Worm (Caenorhabditis elegans): ENCODE measurements around the gene tsp-17.

Gene tsp-17

DNA sequence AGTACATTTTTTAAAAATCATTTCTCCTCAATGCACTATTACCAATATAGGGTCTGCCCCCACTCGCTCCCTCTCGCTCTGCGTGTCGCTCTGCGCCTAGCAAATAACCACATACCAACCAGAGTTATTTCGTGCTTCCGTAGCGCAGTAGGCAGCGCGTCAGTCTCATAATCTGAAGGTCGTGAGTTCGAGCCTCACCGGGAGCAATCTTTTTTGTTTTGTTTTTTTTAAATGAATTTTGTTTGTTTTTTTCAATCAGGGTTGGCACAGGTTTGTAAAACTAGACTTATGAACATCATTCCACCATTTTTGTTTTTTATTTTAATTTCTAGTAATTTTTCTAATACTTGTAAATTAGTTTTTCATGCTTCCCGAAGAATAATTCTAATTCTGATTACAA lies 16.7 kb downstream of the tsp-17 start (continued):
- TF ChIP-seq jun-1 (tag; optimal IDR thresholded peaks at IDR 0.05) (no peak), attf-4 (tag; optimal IDR thresholded peaks at IDR 0.05) (no peak), ctbp-1 (GFP tag; IDR thresholded peaks at IDR 0.05) (peak; percentile 93)

DNA sequence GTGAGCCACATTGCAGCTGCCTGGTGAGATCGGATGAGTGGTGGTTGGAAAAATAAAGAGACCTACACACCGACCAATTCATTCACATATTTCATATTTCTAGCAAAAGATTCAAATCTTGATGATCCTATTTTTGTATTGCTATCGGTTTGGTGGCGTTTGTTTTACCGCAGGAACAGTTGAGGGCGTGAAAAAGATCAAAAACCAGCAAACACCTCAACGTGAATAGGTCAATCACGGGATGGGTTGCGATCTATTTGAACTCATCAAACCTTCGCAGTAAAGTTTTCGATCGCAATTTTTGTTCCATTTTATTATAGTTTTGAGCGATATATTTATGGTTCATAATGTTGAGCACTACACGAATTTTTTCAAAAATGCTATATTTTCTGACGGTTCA lies 20.9 kb downstream of the tsp-17 start:
- TF ChIP-seq aha-1 (tag) (peak; percentile 95), F49E8.2 (tag; optimal IDR thresholded peaks at IDR 0.05; ENCODE audit: borderline replicate concordance) (no peak), pha-4 (GFP tag; IDR thresholded peaks at IDR 0.05) (no peak), pha-4 (tag; optimal IDR thresholded peaks at IDR 0.05) (no peak)

DNA sequence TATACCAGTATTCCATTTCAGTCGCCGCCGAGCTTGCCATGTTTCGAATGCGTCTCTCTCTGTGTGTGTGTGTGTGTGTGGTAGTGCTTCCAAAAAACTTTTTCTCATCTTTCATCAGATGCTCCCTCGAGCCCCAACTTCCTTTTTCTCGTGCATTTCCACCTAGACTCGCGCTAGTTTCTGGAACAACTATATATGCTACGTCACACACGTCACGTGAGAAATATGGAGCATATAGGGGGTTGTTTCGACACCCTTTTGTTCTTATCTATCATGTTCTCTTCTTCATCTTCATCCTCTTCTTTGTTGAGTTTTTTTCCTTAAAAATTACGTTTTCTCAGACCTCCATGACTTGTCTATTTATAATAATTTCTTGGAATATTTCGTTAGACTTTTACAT lies 24.4 kb downstream of the tsp-17 start:
- no peak for TF ChIP-seq lin-1 (GFP tag; IDR thresholded peaks at IDR 0.05)
- no peak for TF ChIP-seq mxl-2 (GFP tag; conservative IDR thresholded peaks at IDR 0.05)
- no peak for TF ChIP-seq saeg-2 (GFP tag; IDR thresholded peaks at IDR 0.05)
- no peak for TF ChIP-seq zip-11 (GFP tag; IDR thresholded peaks at IDR 0.05)
- no peak for TF ChIP-seq hmg-1.1 (GFP tag; IDR thresholded peaks at IDR 0.05)
- no peak for TF ChIP-seq dmd-6 (GFP tag; IDR thresholded peaks at IDR 0.05)
- TF ChIP-seq jun-1 (tag; optimal IDR thresholded peaks at IDR 0.05): no peak
- 0 out of 2 replicates have a peak, but pooled peaks have one; percentile 20 for TF ChIP-seq ceh-20 (GFP tag; IDR thresholded peaks at IDR 0.05)
- TF ChIP-seq unc-39 (tag; optimal IDR thresholded peaks at IDR 0.05): no peak
- TF ChIP-seq hif-1 (tag; optimal IDR thresholded peaks at IDR 0.05): no peak
- TF ChIP-seq lin-15B (tag; optimal IDR thresholded peaks at IDR 0.05): no peak
- no peak for TF ChIP-seq snpc-1.2 (GFP tag; IDR thresholded peaks at IDR 0.05)
- no peak for TF ChIP-seq dmd-9 (GFP tag; IDR thresholded peaks at IDR 0.05)
- TF ChIP-seq tra-1 (GFP tag; IDR thresholded peaks at IDR 0.05): no peak
- TF ChIP-seq hlh-30 (tag; optimal IDR thresholded peaks at IDR 0.05; ENCODE audit: insufficient read depth): peak; percentile 68
- TF ChIP-seq unc-62 (GFP tag; optimal IDR thresholded peaks at IDR 0.05 in 1 of 2): peak in 1 of 2 experiments; percentile 94
- TF ChIP-seq unc-62 (tag; optimal IDR thresholded peaks at IDR 0.05): no peak
- no peak for TF ChIP-seq ama-1 (optimal IDR thresholded peaks at IDR 0.05)
- no peak for TF ChIP-seq php-3 (GFP tag; IDR thresholded peaks at IDR 0.05)
- peak in 1 of 2 experiments; percentile 15 for TF ChIP-seq lsy-2 (tag; optimal IDR thresholded peaks at IDR 0.05)
- TF ChIP-seq egl-43 (GFP tag; IDR thresholded peaks at IDR 0.05): no peak
- no peak for TF ChIP-seq lim-7 (GFP tag; IDR thresholded peaks at IDR 0.05)
- TF ChIP-seq skn-1 (tag; optimal IDR thresholded peaks at IDR 0.05): no peak

DNA sequence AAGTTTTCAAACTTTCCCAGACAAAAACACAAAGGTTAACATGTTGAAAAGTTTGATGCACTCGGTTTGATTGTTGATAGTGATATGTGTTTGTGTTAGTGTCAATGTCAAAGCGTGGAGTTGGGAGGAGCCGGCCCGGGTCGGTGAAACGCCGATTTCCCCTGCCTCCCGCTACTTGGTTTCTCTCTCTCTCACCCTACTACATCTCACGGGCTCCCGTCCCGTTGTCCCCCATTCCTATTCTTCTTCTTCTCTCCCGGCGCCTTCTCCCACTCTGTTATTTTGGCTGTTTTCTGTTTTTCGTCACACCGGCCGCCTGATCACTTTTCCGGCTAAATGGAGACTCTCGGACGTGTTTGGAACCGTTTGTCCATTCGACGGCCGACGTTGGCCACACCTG lies 25.4 kb downstream of the tsp-17 start:
- TF ChIP-seq pqm-1 (tag; optimal IDR thresholded peaks at IDR 0.05) (no peak), daf-16 (GFP tag; optimal IDR thresholded peaks at IDR 0.05) (peak in 1 of 2 experiments; percentile 64), daf-16 (tag; optimal IDR thresholded peaks at IDR 0.05) (no peak), hlh-30 (tag; optimal IDR thresholded peaks at IDR 0.05; ENCODE audit: insufficient read depth) (no peak), set-16 (GFP tag; IDR thresholded peaks at IDR 0.05) (peak; percentile 58; the same call in 1 of the 2 replicates)

DNA sequence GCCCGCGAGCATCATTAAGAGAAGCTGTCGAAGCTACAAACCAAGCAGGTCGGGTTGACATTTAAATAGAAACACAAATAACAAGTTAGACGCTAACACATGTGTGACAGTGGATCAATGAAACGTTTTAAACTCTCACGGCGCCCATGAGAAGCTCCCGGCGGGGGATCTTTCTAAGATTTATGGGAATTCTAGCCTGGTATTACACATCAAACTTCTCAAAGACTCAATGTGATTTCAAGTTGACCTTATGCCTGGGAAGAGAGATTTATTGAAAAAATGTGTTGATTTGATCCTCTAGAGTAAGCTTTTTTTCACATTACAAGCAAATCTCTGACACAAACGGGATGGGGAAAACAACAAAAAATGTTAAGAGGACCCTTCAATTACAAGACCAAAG lies 28.8 kb downstream of the tsp-17 start:
- TF ChIP-seq Y48G9A.11 (GFP tag; IDR thresholded peaks at IDR 0.05) (no peak), daf-16 (GFP tag; optimal IDR thresholded peaks at IDR 0.05) (peak in 1 of 2 experiments; percentile 55), daf-16 (tag; optimal IDR thresholded peaks at IDR 0.05) (no peak), mes-2 (tag; optimal IDR thresholded peaks at IDR 0.05; ENCODE audit: poor library complexity, severe bottlenecking) (no peak), ceh-44 (GFP tag; IDR thresholded peaks at IDR 0.05) (no peak)
